Fruit fly (Drosophila melanogaster) whole organism, embryonic: ENCODE measurements around the gene nAChRbeta1.

Source experiments
- Bgb ChIP-seq: fragments of 200-800 bp; sonication (Bioruptor generic); IDR thresholded peaks from 2 replicates; pipeline ENCODE4 v1.3.6; 2022; ENCODE audit warnings: missing biosample characterization, missing genetic modification characterization; ENCODE audit not compliant: partially characterized antibody
- C15 ChIP-seq: fragments of 200-800 bp; sonication (Bioruptor generic); IDR thresholded peaks from 3 replicates; pipeline ENCODE4 v1.3.6; 2022; ENCODE audit warnings: missing biosample characterization, missing genetic modification characterization
- CG10209 ChIP-seq: fragments of 200-800 bp; sonication (Bioruptor generic); optimal IDR thresholded peaks from 3 replicates; lab custom pipeline; 2017; ENCODE audit warnings: missing biosample characterization, mild to moderate bottlenecking, missing genetic modification characterization, missing genetic modification reagents
- CG10366 ChIP-seq: fragments of 200-800 bp; sonication (Bioruptor generic); IDR thresholded peaks from 2 replicates; pipeline ENCODE4 v1.3.6; 2022; ENCODE audit warnings: missing biosample characterization, missing genetic modification characterization
- CG11504 ChIP-seq: fragments of 200-800 bp; sonication (Bioruptor generic); optimal IDR thresholded peaks from 3 replicates; lab custom pipeline; 2019; ENCODE audit warnings: missing biosample characterization, mild to moderate bottlenecking, missing genetic modification characterization, moderate library complexity
- CG12391 ChIP-seq: fragments of 200-800 bp; sonication (Bioruptor generic); optimal IDR thresholded peaks from 3 replicates; lab custom pipeline; 2018; ENCODE audit warnings: missing biosample characterization, mild to moderate bottlenecking, missing genetic modification characterization, moderate library complexity
- CG12769 ChIP-seq: fragments of 200-800 bp; sonication (Bioruptor generic); optimal IDR thresholded peaks from 2 replicates; lab custom pipeline; 2019; ENCODE audit warnings: missing biosample characterization, mild to moderate bottlenecking, missing genetic modification characterization, moderate library complexity
- CG14710 ChIP-seq: fragments of 200-800 bp; sonication (Bioruptor generic); optimal IDR thresholded peaks from 3 replicates; lab custom pipeline; 2019; ENCODE audit warnings: missing biosample characterization, mild to moderate bottlenecking, missing genetic modification characterization, moderate library complexity
- CG17361 ChIP-seq: fragments of 200-800 bp; sonication (Bioruptor generic); IDR thresholded peaks from 3 replicates; pipeline ENCODE4 v1.3.6; 2022; ENCODE audit warnings: missing biosample characterization, missing genetic modification characterization
- CG17568 ChIP-seq: fragments of 200-800 bp; sonication (Bioruptor generic); optimal IDR thresholded peaks from 2 replicates; lab custom pipeline; 2018; ENCODE audit warnings: missing biosample characterization, mild to moderate bottlenecking, missing genetic modification characterization, moderate library complexity
- CG17912 ChIP-seq: fragments of 200-800 bp; sonication (Bioruptor generic); optimal IDR thresholded peaks from 2 replicates; lab custom pipeline; 2018; ENCODE audit warnings: missing biosample characterization, mild to moderate bottlenecking, missing genetic modification characterization
- CG1792 ChIP-seq: fragments of 200-800 bp; sonication (Bioruptor generic); optimal IDR thresholded peaks from 2 replicates; lab custom pipeline; 2016; ENCODE audit warnings: missing biosample characterization, missing genetic modification characterization
- CG2129 ChIP-seq: fragments of 200-800 bp; sonication (Bioruptor generic); IDR thresholded peaks from 2 replicates; pipeline ENCODE4 v1.3.6; 2022; ENCODE audit warnings: missing biosample characterization, missing genetic modification characterization; ENCODE audit not compliant: partially characterized antibody
- CG31224 ChIP-seq: fragments of 200-800 bp; sonication (Bioruptor generic); IDR thresholded peaks from 2 replicates; pipeline ENCODE4 v1.3.6; 2022; ENCODE audit warnings: missing biosample characterization, missing genetic modification characterization
- CG33557 ChIP-seq: fragments of 200-800 bp; sonication (Bioruptor generic); optimal IDR thresholded peaks from 2 replicates; lab custom pipeline; 2019; ENCODE audit warnings: missing biosample characterization, mild to moderate bottlenecking, missing genetic modification characterization, moderate library complexity
- CG4424 ChIP-seq: fragments of 200-800 bp; sonication (Bioruptor generic); optimal IDR thresholded peaks from 3 replicates; lab custom pipeline; 2016; ENCODE audit warnings: missing biosample characterization, missing genetic modification characterization
- CG4707 ChIP-seq: fragments of 200-800 bp; sonication (Bioruptor generic); optimal IDR thresholded peaks from 2 replicates; lab custom pipeline; 2018; ENCODE audit warnings: missing biosample characterization, mild to moderate bottlenecking, missing genetic modification characterization, moderate library complexity
- CG6272 ChIP-seq: fragments of 200-800 bp; sonication (Bioruptor generic); IDR thresholded peaks from 2 replicates; pipeline ENCODE4 v1.3.6; 2022; ENCODE audit warnings: missing biosample characterization, missing genetic modification characterization
- CG6654 ChIP-seq: fragments of 200-800 bp; sonication (Bioruptor generic); optimal IDR thresholded peaks from 2 replicates; lab custom pipeline; 2017; ENCODE audit warnings: missing biosample characterization, mild to moderate bottlenecking, missing genetic modification characterization
- CG8089 ChIP-seq: fragments of 200-800 bp; sonication (Bioruptor generic); optimal IDR thresholded peaks from 3 replicates; lab custom pipeline; 2016; ENCODE audit warnings: missing biosample characterization, missing genetic modification characterization
- CG8290 ChIP-seq, 3 experiments: fragments of 200-800 bp; sonication (Bioruptor generic); optimal IDR thresholded peaks; 2 replicates each; lab custom pipeline; 2016 to 2019; ENCODE audit warnings: missing biosample characterization in 3 of 3, missing genetic modification characterization in 3 of 3, mild to moderate bottlenecking in 2 of 3, moderate library complexity in 1 of 3
- CHES-1-like ChIP-seq: fragments of 200-800 bp; sonication (Bioruptor generic); optimal IDR thresholded peaks from 2 replicates; lab custom pipeline; 2016; ENCODE audit warnings: missing biosample characterization, missing genetic modification characterization
- D19B ChIP-seq: fragments of 200-800 bp; sonication (Bioruptor generic); optimal IDR thresholded peaks from 2 replicates; lab custom pipeline; 2017; ENCODE audit warnings: missing biosample characterization, mild to moderate bottlenecking, missing genetic modification characterization
- Dfd ChIP-seq, 2 experiments: fragments of >200 bp; optimal IDR thresholded peaks; 2 replicates each; lab custom pipeline; 2017; ENCODE audit warnings: missing biosample characterization in 2 of 2, missing genetic modification characterization in 2 of 2
- Dip3 ChIP-seq: fragments of 200-800 bp; sonication (Bioruptor generic); optimal IDR thresholded peaks from 3 replicates; lab custom pipeline; 2016; ENCODE audit warnings: missing biosample characterization, missing genetic modification characterization
- Eip74EF ChIP-seq, 2 experiments: fragments of 200-800 bp in 1 of 2; fragments of >200 bp in 1 of 2; sonication (Bioruptor generic) in 1 of 2; optimal IDR thresholded peaks; 2 replicates each; lab custom pipeline; 2017 to 2019; ENCODE audit warnings: missing biosample characterization in 2 of 2, missing genetic modification characterization in 2 of 2, mild to moderate bottlenecking in 1 of 2, moderate library complexity in 1 of 2
- Fer2 ChIP-seq: fragments of 200-800 bp; sonication (Bioruptor generic); optimal IDR thresholded peaks from 2 replicates; lab custom pipeline; 2018; ENCODE audit warnings: missing biosample characterization, mild to moderate bottlenecking, missing genetic modification characterization, moderate library complexity
- HHEX ChIP-seq: fragments of 200-800 bp; sonication (Bioruptor generic); optimal IDR thresholded peaks from 3 replicates; lab custom pipeline; 2017; ENCODE audit warnings: missing biosample characterization, mild to moderate bottlenecking, missing genetic modification characterization, missing genetic modification reagents
- HLH4C ChIP-seq: fragments of 200-800 bp; sonication (Bioruptor generic); IDR thresholded peaks from 3 replicates; pipeline ENCODE4 v1.3.6; 2022; ENCODE audit warnings: missing biosample characterization, missing genetic modification characterization; ENCODE audit not compliant: partially characterized antibody
- Hey ChIP-seq: fragments of 200-800 bp; sonication (Bioruptor generic); optimal IDR thresholded peaks from 3 replicates; lab custom pipeline; 2018; ENCODE audit warnings: missing biosample characterization, mild to moderate bottlenecking, missing genetic modification characterization
- Hr51 ChIP-seq, 2 experiments: fragments of 200-800 bp; sonication (Bioruptor generic); optimal IDR thresholded peaks; 2 replicates in 1 of 2; 3 replicates in 1 of 2; lab custom pipeline; 2016 to 2018; ENCODE audit warnings: missing biosample characterization in 2 of 2, missing genetic modification characterization in 2 of 2, mild to moderate bottlenecking in 1 of 2, moderate library complexity in 1 of 2
- NfI ChIP-seq: fragments of 200-800 bp; sonication (Bioruptor generic); optimal IDR thresholded peaks from 3 replicates; lab custom pipeline; 2018; ENCODE audit warnings: missing biosample characterization, mild to moderate bottlenecking, missing genetic modification characterization, moderate library complexity
- Opbp ChIP-seq: fragments of 200-800 bp; sonication (Bioruptor generic); IDR thresholded peaks from 3 replicates; pipeline ENCODE4 v1.3.6; 2022; ENCODE audit warnings: missing biosample characterization, missing genetic modification characterization; ENCODE audit not compliant: partially characterized antibody
- PHDP ChIP-seq: fragments of 200-800 bp; sonication (Bioruptor generic); optimal IDR thresholded peaks from 3 replicates; lab custom pipeline; 2018; ENCODE audit warnings: missing biosample characterization, mild to moderate bottlenecking, missing genetic modification characterization, moderate library complexity
- Side ChIP-seq: fragments of 200-800 bp; sonication (Bioruptor generic); optimal IDR thresholded peaks from 2 replicates; lab custom pipeline; 2016; ENCODE audit warnings: missing biosample characterization, missing genetic modification characterization
- aop ChIP-seq: fragments of 200-800 bp; sonication (Bioruptor generic); IDR thresholded peaks from 2 replicates; pipeline ENCODE4 v1.3.6; 2022; ENCODE audit warnings: missing biosample characterization, missing genetic modification characterization
- cwo ChIP-seq: fragments of 200-800 bp; sonication (Bioruptor generic); optimal IDR thresholded peaks from 3 replicates; lab custom pipeline; 2017; ENCODE audit warnings: missing biosample characterization, missing genetic modification characterization, mild to moderate bottlenecking, moderate library complexity, missing genetic modification reagents
- danr ChIP-seq: fragments of 200-800 bp; sonication (Bioruptor generic); IDR thresholded peaks from 2 replicates; pipeline ENCODE4 v1.3.6; 2022; ENCODE audit warnings: missing biosample characterization, missing genetic modification characterization
- dimm ChIP-seq: fragments of 200-800 bp; sonication (Bioruptor generic); IDR thresholded peaks from 2 replicates; pipeline ENCODE4 v1.3.6; 2022; ENCODE audit warnings: missing biosample characterization, missing genetic modification characterization
- ftz-f1 ChIP-seq: fragments of 200-800 bp; sonication (Bioruptor generic); optimal IDR thresholded peaks from 2 replicates; lab custom pipeline; 2016; ENCODE audit warnings: missing biosample characterization, missing genetic modification characterization
- kah ChIP-seq: fragments of 200-800 bp; sonication (Bioruptor generic); optimal IDR thresholded peaks from 2 replicates; lab custom pipeline; 2018; ENCODE audit warnings: missing biosample characterization, mild to moderate bottlenecking, missing genetic modification characterization
- nerfin-1 ChIP-seq: fragments of 200-800 bp; sonication (Bioruptor generic); optimal IDR thresholded peaks from 3 replicates; lab custom pipeline; 2019; ENCODE audit warnings: missing biosample characterization, mild to moderate bottlenecking, missing genetic modification characterization, moderate library complexity
- nmo ChIP-seq: fragments of 200-800 bp; sonication (Bioruptor generic); optimal IDR thresholded peaks from 2 replicates; lab custom pipeline; 2018; ENCODE audit warnings: missing biosample characterization, mild to moderate bottlenecking, missing genetic modification characterization, moderate library complexity
- oc ChIP-seq: fragments of 200-800 bp; sonication (Bioruptor generic); optimal IDR thresholded peaks from 2 replicates; lab custom pipeline; 2018; ENCODE audit warnings: missing biosample characterization, mild to moderate bottlenecking, missing genetic modification characterization, moderate library complexity
- row ChIP-seq: fragments of 200-800 bp; sonication (Bioruptor generic); IDR thresholded peaks from 3 replicates; pipeline ENCODE4 v1.3.6; 2022; ENCODE audit warnings: missing biosample characterization, missing genetic modification characterization
- sima ChIP-seq: fragments of 200-800 bp; sonication (Bioruptor generic); optimal IDR thresholded peaks from 2 replicates; lab custom pipeline; 2016; ENCODE audit warnings: missing biosample characterization, missing genetic modification characterization
- stwl ChIP-seq: fragments of 200-800 bp; sonication (Bioruptor generic); optimal IDR thresholded peaks from 3 replicates; lab custom pipeline; 2018; ENCODE audit warnings: missing biosample characterization, mild to moderate bottlenecking, missing genetic modification characterization, moderate library complexity
- tap ChIP-seq: fragments of 200-800 bp; optimal IDR thresholded peaks from 3 replicates; lab custom pipeline; 2019; ENCODE audit warnings: missing biosample characterization, mild to moderate bottlenecking, missing genetic modification characterization, moderate library complexity
- tll ChIP-seq, 2 experiments: fragments of 200-800 bp in 1 of 2; fragments of >200 bp in 1 of 2; sonication (Bioruptor generic) in 1 of 2; optimal IDR thresholded peaks; 2 replicates each; lab custom pipeline; 2017 to 2019; ENCODE audit warnings: missing biosample characterization in 2 of 2, missing genetic modification characterization in 2 of 2, mild to moderate bottlenecking in 1 of 2, moderate library complexity in 1 of 2

nAChRbeta1 gene

DNA sequence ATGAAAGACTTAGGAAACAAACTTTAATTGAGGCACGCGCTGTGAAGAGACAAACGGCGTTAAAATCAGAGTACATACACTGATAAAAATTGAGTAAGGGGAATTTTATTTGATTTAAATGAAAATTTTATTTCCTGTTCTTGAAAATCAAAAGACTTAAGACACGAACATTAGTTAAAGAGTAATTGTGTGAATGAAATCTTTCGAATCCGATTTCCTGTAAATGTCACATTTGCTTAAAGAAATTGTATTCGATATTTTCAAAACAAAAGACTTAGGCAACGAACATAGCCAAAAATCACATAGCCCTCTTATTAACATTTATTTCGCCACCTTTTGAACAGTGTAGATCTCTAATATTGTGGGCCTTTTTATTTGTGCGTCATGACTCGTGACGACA is 16.7 kb downstream of the nAChRbeta1 start (continued):
- no peak for TF ChIP-seq CG17568 (GFP tag; lab: Kevin White, UChicago)
- TF ChIP-seq Dfd (GFP tag; optimal IDR thresholded peaks at IDR 0.05; lab: Kevin White, UChicago) = no peak
- TF ChIP-seq PHDP (tag; lab: Kevin White, UChicago) = no peak
- no peak for TF ChIP-seq tll (GFP tag; optimal IDR thresholded peaks at IDR 0.05; lab: Kevin White, UChicago)
- no peak for TF ChIP-seq CG4707 (GFP tag; lab: Kevin White, UChicago)
- no peak for TF ChIP-seq HLH4C (GFP tag; lab: Robert Waterston, UW)
- no peak for TF ChIP-seq CG33557 (GFP tag; lab: Kevin White, UChicago)
- no peak for TF ChIP-seq CG1792 (GFP tag; lab: Kevin White, UChicago)
- no peak for TF ChIP-seq aop
- TF ChIP-seq CG8290 (GFP tag; optimal IDR thresholded peaks at IDR 0.05; lab: Kevin White, UChicago) = no peak
- TF ChIP-seq CG8290 (tag; optimal IDR thresholded peaks at IDR 0.05; lab: Kevin White, UChicago) = no peak
- no peak for TF ChIP-seq CG6654 (GFP tag; lab: Kevin White, UChicago)
- no peak for TF ChIP-seq Side (GFP tag; lab: Kevin White, UChicago)
- no peak for TF ChIP-seq Opbp (GFP tag; lab: Robert Waterston, UW)
- TF ChIP-seq CG31224 (GFP tag; lab: Robert Waterston, UW) = peak; percentile 37; the same call in 1 of the 2 replicates
- no peak for TF ChIP-seq stwl
- no peak for TF ChIP-seq CG12391
- TF ChIP-seq CG8089 = no peak
- no peak for TF ChIP-seq oc (tag; lab: Kevin White, UChicago)
- TF ChIP-seq sima = no peak
- no peak for TF ChIP-seq nerfin-1 (tag; lab: Kevin White, UChicago)
- no peak for TF ChIP-seq CG14710 (tag; lab: Kevin White, UChicago)
- TF ChIP-seq Fer2 (tag; lab: Kevin White, UChicago) = no peak
- no peak for TF ChIP-seq CG6272
- TF ChIP-seq CG10209 (GFP tag; lab: Kevin White, UChicago) = no peak
- TF ChIP-seq CG17912 = no peak
- no peak for TF ChIP-seq CG2129
- TF ChIP-seq CG12769 (tag; lab: Kevin White, UChicago) = no peak
- no peak for TF ChIP-seq Bgb (GFP tag; lab: Robert Waterston, UW)
- no peak for TF ChIP-seq kah (GFP tag; lab: Kevin White, UChicago)
- no peak for TF ChIP-seq nmo (GFP tag; lab: Kevin White, UChicago)
- no peak for TF ChIP-seq tap (tag; lab: Kevin White, UChicago)
- TF ChIP-seq dimm (GFP tag; lab: Robert Waterston, UW) = no peak
- no peak for TF ChIP-seq C15 (GFP tag; lab: Robert Waterston, UW)
- no peak for TF ChIP-seq CHES-1-like
- no peak for TF ChIP-seq Hr51 (GFP tag; optimal IDR thresholded peaks at IDR 0.05; lab: Kevin White, UChicago)
- TF ChIP-seq ftz-f1 (GFP tag; lab: Kevin White, UChicago) = no peak
- TF ChIP-seq D19B (GFP tag; lab: Kevin White, UChicago) = peak; percentile 46
- TF ChIP-seq NfI = no peak
- TF ChIP-seq Eip74EF (GFP tag; optimal IDR thresholded peaks at IDR 0.05; lab: Kevin White, UChicago) = no peak
- no peak for TF ChIP-seq danr (GFP tag; lab: Robert Waterston, UW)
- no peak for TF ChIP-seq HHEX
- TF ChIP-seq CG10366 (GFP tag; lab: Robert Waterston, UW) = no peak
- no peak for TF ChIP-seq row (GFP tag; lab: Robert Waterston, UW)
- TF ChIP-seq CG4424 (GFP tag; lab: Kevin White, UChicago) = no peak
- 0 out of 3 replicates have a peak, but pooled peaks have one; percentile 28 for TF ChIP-seq CG17361 (GFP tag; lab: Robert Waterston, UW)
- peak; percentile 44 for TF ChIP-seq CG11504 (tag; lab: Kevin White, UChicago)
- peak; percentile 48 for TF ChIP-seq cwo (GFP tag; lab: Kevin White, UChicago)
- no peak for TF ChIP-seq Hey (tag; lab: Kevin White, UChicago)
- no peak for TF ChIP-seq Dip3 (GFP tag; lab: Kevin White, UChicago)
